Worm (Caenorhabditis elegans): ENCODE measurements around the gene tps-2.

The tps-2 gene

ce11 chrII:14592629-14593028, 8.1 kb upstream of the tps-2 start:
- TF ChIP-seq zip-8 (tag; optimal IDR thresholded peaks at IDR 0.05) (no peak), M03D4.4 (tag; optimal IDR thresholded peaks at IDR 0.05) (no peak), ces-1 (GFP tag; optimal IDR thresholded peaks at IDR 0.05) (no peak), cnd-1 (tag; optimal IDR thresholded peaks at IDR 0.05) (no peak), unc-62 (GFP tag; optimal IDR thresholded peaks at IDR 0.05) (no peak), ztf-11 (tag; optimal IDR thresholded peaks at IDR 0.05) (no peak), nhr-2 (tag; optimal IDR thresholded peaks at IDR 0.05) (no peak), nhr-76 (tag; optimal IDR thresholded peaks at IDR 0.05) (no peak), nhr-28 (tag; optimal IDR thresholded peaks at IDR 0.05) (no peak)

DNA sequence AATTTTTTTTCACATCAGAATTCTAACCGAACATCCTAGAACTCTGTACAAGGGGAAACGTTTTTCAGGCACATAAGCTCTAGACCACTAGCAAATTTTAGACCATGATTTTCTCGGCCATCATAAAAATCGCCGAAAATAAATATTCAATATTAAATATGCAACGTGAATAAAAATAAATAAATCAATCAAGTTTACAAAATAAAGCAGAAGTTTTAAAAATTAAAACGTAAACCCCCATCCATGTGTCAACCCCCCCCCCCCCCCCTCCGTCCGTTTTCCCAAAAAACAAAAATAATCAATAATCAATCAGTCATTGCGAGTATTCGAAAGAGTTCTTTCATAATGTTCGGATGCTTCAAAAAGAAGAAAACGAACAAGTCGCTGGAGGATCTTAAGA, 7.4 kb upstream of the tps-2 start, which contains the start of gene catp-4:
Gene catp-4 (plus strand): TSS at position 301 of the 400 bp plus-strand sequence.
- TF ChIP-seq mls-2 (tag; optimal IDR thresholded peaks at IDR 0.05) (no peak), ces-1 (GFP tag; optimal IDR thresholded peaks at IDR 0.05) (no peak), hlh-1 (tag; optimal IDR thresholded peaks at IDR 0.05) (no peak)

- TF ChIP-seq ceh-43 (GFP tag; optimal IDR thresholded peaks at IDR 0.05) (no peak), hlh-1 (tag; optimal IDR thresholded peaks at IDR 0.05) (no peak), flh-1 (GFP tag; optimal IDR thresholded peaks at IDR 0.05) (no peak), ceh-83 (GFP tag; optimal IDR thresholded peaks at IDR 0.05) (no peak), elt-3 (tag; optimal IDR thresholded peaks at IDR 0.05) (peak; percentile 32)
These were observed 2.9 kb upstream of the tps-2 start for ce11 chrII:14597788-14598187.

DNA sequence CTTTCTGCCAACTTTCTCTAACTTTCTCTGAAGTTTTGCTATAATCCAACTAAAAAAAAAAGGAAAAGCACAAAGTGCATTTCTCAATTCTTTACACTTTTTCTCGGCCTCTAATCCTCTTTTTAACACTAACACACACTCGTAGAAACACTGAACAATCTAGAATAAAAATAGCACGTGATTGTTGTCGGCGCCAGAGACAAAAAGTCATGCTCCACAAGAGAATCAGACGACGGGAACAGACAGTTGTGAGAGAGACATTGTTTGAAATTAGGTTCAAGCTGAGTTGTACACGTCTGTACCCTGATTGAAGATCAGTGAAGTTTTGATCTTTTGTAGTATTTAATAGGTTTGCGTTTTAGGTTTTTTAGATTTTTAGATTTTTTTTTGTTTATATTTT, 2.3 kb upstream of the tps-2 start:
- TF ChIP-seq lin-13 (tag; optimal IDR thresholded peaks at IDR 0.05) (no peak), ztf-11 (tag; optimal IDR thresholded peaks at IDR 0.05) (no peak), ceh-83 (GFP tag; optimal IDR thresholded peaks at IDR 0.05) (no peak), mep-1 (tag; optimal IDR thresholded peaks at IDR 0.05) (no peak), hlh-1 (tag; optimal IDR thresholded peaks at IDR 0.05) (peak; percentile 21), mls-2 (tag; optimal IDR thresholded peaks at IDR 0.05) (no peak)

DNA sequence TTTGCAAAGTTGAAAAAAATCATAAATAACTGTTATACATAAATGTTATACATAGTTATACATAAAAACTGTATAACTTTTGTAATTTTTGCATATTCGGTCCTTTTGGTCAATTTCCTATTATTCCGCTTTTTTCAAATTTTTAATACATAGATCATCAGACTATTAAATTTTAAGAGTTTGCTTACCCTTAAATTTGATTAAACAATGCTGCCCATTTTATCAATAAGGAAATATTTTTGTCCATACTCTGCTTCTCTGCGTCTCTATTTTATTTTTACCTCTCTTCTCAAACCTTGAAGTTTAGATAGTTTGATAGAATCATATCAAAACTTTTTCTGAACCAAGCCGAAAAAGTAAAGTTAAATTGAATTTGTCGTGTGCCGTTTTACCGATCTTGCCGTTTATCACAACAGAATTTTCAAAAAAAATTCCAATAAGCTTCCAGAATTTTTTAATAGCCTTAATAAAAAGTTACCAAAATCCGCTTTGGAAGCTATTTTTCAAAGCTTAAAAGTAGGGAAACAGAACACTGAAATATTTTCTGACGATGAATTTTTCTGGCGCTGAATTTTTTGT, 1.3 kb upstream of the tps-2 start:
- TF ChIP-seq mab-5 (tag; optimal IDR thresholded peaks at IDR 0.05) (no peak), lin-32 (GFP tag; optimal IDR thresholded peaks at IDR 0.05) (no peak), unc-39 (tag; optimal IDR thresholded peaks at IDR 0.05) (no peak), nhr-237 (tag; optimal IDR thresholded peaks at IDR 0.05) (no peak), elt-3 (tag; optimal IDR thresholded peaks at IDR 0.05) (no peak), elt-1 (tag; optimal IDR thresholded peaks at IDR 0.05; ENCODE audit: borderline replicate concordance, insufficient read depth) (no peak), blmp-1 (tag; optimal IDR thresholded peaks at IDR 0.05) (no peak), nhr-12 (tag; optimal IDR thresholded peaks at IDR 0.05) (no peak)

- TF ChIP-seq nhr-76 (tag; optimal IDR thresholded peaks at IDR 0.05) = no peak
- TF ChIP-seq mls-2 (tag; optimal IDR thresholded peaks at IDR 0.05) = no peak
- no peak for TF ChIP-seq elt-1 (tag; optimal IDR thresholded peaks at IDR 0.05; ENCODE audit: borderline replicate concordance, insufficient read depth)
- TF ChIP-seq sem-2 (GFP tag; optimal IDR thresholded peaks at IDR 0.05) = no peak
- no peak for TF ChIP-seq blmp-1 (tag; optimal IDR thresholded peaks at IDR 0.05)
- TF ChIP-seq ztf-11 (tag; optimal IDR thresholded peaks at IDR 0.05) = no peak
These were observed 620 bp upstream of the tps-2 start for ce11 chrII:14599933-14600630.

ce11 chrII:14602735-14603134, 2.0 kb downstream of the tps-2 start:
- no peak for TF ChIP-seq snpc-4 (tag; optimal IDR thresholded peaks at IDR 0.05)
- TF ChIP-seq nhr-2 (tag; optimal IDR thresholded peaks at IDR 0.05) = no peak
- no peak for TF ChIP-seq nhr-28 (tag; optimal IDR thresholded peaks at IDR 0.05)
- no peak for TF ChIP-seq sem-2 (GFP tag; optimal IDR thresholded peaks at IDR 0.05)
- no peak for TF ChIP-seq nhr-237 (tag; optimal IDR thresholded peaks at IDR 0.05)
- no peak for TF ChIP-seq mep-1 (tag; optimal IDR thresholded peaks at IDR 0.05)
- no peak for TF ChIP-seq unc-62 (GFP tag; optimal IDR thresholded peaks at IDR 0.05)
- TF ChIP-seq ztf-11 (tag; optimal IDR thresholded peaks at IDR 0.05) = no peak
- no peak for TF ChIP-seq bed-3 (GFP tag; optimal IDR thresholded peaks at IDR 0.05)
- no peak for TF ChIP-seq elt-1 (tag; optimal IDR thresholded peaks at IDR 0.05; ENCODE audit: borderline replicate concordance, insufficient read depth)
- no peak for TF ChIP-seq lin-13 (tag; optimal IDR thresholded peaks at IDR 0.05)
- no peak for TF ChIP-seq M03D4.4 (tag; optimal IDR thresholded peaks at IDR 0.05)
- TF ChIP-seq mls-2 (tag; optimal IDR thresholded peaks at IDR 0.05) = no peak
- TF ChIP-seq unc-39 (tag; optimal IDR thresholded peaks at IDR 0.05) = no peak
- TF ChIP-seq hlh-1 (tag; optimal IDR thresholded peaks at IDR 0.05) = no peak

Data from whole organism, mixed stage, embryonic.